Worm (Caenorhabditis elegans) whole organism, young adult: ENCODE results near the gene D1025.10.

Source experiments
- cebp-2 ChIP-seq: fragments of 200-800 bp; sonication (Bioruptor generic); IDR thresholded peaks from 2 replicates; pipeline ENCODE4 v1.3.6; 2022; ENCODE audit warnings: missing genetic modification characterization, missing compliant biosample characterization
- mel-28 ChIP-seq: sonication (generic microtip); optimal IDR thresholded peaks from 2 replicates; lab custom pipeline; 2016; ENCODE audit warnings: borderline replicate concordance, mild to moderate bottlenecking, missing genetic modification characterization, missing compliant biosample characterization
- nfya-2 ChIP-seq: fragments of 200-800 bp; sonication (Bioruptor generic); IDR thresholded peaks from 2 replicates; pipeline ENCODE4 v1.3.6; 2022; ENCODE audit warnings: missing genetic modification reagents, missing genetic modification characterization, missing compliant biosample characterization

DNA sequence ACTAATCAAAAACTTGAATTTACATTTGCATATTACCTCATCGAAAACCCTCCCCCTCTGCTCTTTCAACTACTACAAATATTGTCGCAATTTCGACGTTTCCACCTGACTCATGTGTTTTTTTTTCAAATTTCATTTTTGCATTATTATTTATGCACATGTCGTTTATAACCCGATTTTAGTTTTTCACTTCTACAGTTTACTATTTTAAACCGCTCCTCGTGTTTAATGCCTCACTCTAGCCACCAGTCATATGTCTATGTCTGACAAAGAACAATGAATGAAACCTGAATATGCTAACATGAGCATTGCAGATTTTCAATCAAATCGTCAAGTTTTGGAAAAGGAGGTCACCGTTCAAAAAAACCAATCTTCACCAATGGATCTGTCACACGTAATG, 17.5 kb downstream of the D1025.10 start, which contains the start of gene T24C2.5:
- TF ChIP-seq cebp-2 (no peak), nfya-2 (GFP tag; lab: Robert Waterston, UW) (no peak), mel-28 (tag; lab: Kevin White, UChicago) (no peak)
